Fruit fly (Drosophila melanogaster) whole organism, wandering third instar larva: ENCODE results near the gene CG43679.
A peak's percentile ranks its signal among the peaks of the same experiment; 100 is the strongest.

Source experiments
- Dif ChIP-seq: fragments of 200-275, 200-300 bp; sonication (Bioruptor generic); optimal IDR thresholded peaks from 2 replicates; lab custom pipeline; 2018; ENCODE audit warnings: missing biosample characterization, missing genetic modification characterization; ENCODE audit not compliant: partially characterized antibody
- Jra ChIP-seq: sonication (Bioruptor generic); optimal IDR thresholded peaks from 2 replicates; lab custom pipeline; 2016; ENCODE audit warnings: missing biosample characterization, missing genetic modification characterization
- Mio ChIP-seq: sonication (Bioruptor generic); optimal IDR thresholded peaks from 2 replicates; lab custom pipeline; 2016; ENCODE audit warnings: missing biosample characterization, missing genetic modification characterization
- dl ChIP-seq, 2 experiments: fragments of 175-275, 200-275 bp in 1 of 2; fragments of 200-275 bp in 1 of 2; sonication (Bioruptor generic); optimal IDR thresholded peaks; lab custom pipeline; 2018; ENCODE audit warnings: mild to moderate bottlenecking in 2 of 2, missing biosample characterization in 2 of 2, missing genetic modification characterization in 2 of 2, moderate library complexity in 2 of 2; ENCODE audit not compliant: partially characterized antibody in 2 of 2, insufficient read depth in 1 of 2
- dsf ChIP-seq: sonication (Bioruptor generic); optimal IDR thresholded peaks from 2 replicates; lab custom pipeline; 2016; ENCODE audit warnings: missing biosample characterization, missing genetic modification characterization, borderline replicate concordance
- pan ChIP-seq: fragments of >200 bp; optimal IDR thresholded peaks from 2 replicates; lab custom pipeline; 2017
- psq ChIP-seq: fragments of 200-800 bp; sonication (Bioruptor generic); optimal IDR thresholded peaks from 3 replicates; lab custom pipeline; 2017; ENCODE audit warnings: missing biosample characterization, mild to moderate bottlenecking, missing genetic modification characterization, moderate library complexity
- usp ChIP-seq: fragments of >200 bp; optimal IDR thresholded peaks from 2 replicates; lab custom pipeline; 2017; ENCODE audit warnings: missing biosample characterization, missing genetic modification characterization

- no peak for TF ChIP-seq Jra (GFP tag; lab: Kevin White, UChicago)
- no peak for TF ChIP-seq Mio (GFP tag; lab: Kevin White, UChicago)
- TF ChIP-seq dl (GFP tag; optimal IDR thresholded peaks at IDR 0.05; lab: Kevin White, UChicago; ENCODE audit: insufficient read depth in 1 of 2, partially characterized antibody in 2 of 2), result no peak
- TF ChIP-seq dsf, result no peak
- TF ChIP-seq usp (GFP tag; lab: Kevin White, UChicago), result no peak
- peak; percentile 18 for TF ChIP-seq psq (GFP tag; lab: Kevin White, UChicago)
- TF ChIP-seq Dif, result no peak
- no peak for TF ChIP-seq pan
Observed at dm6 chr3L:15005085-15005484, 46.1 kb downstream of the CG43679 start.
